Worm (Caenorhabditis elegans) whole organism, L4 larva: ENCODE measurements around the gene myo-6.

Experiments used
- D1046.2 ChIP-seq: fragments of 200-800 bp; sonication (Bioruptor generic); IDR thresholded peaks from 2 replicates; pipeline ENCODE4 v1.3.6; 2022; ENCODE audit warnings: missing genetic modification characterization, missing compliant biosample characterization
- F37D6.2 ChIP-seq: sonication (generic microtip); optimal IDR thresholded peaks from 2 replicates; lab custom pipeline; 2016; ENCODE audit warnings: mild to moderate bottlenecking, missing genetic modification characterization, missing compliant biosample characterization
- F44E2.7 ChIP-seq: fragments of 200-800 bp; sonication (Bioruptor generic); IDR thresholded peaks from 2 replicates; pipeline ENCODE4 v2.1.2; 2022; ENCODE audit warnings: missing genetic modification characterization, missing compliant biosample characterization
- F49E8.2 ChIP-seq: sonication (generic microtip); optimal IDR thresholded peaks from 2 replicates; lab custom pipeline; 2016; ENCODE audit warnings: missing compliant biosample characterization, mild to moderate bottlenecking, missing genetic modification characterization, borderline replicate concordance
- T26A8.4 ChIP-seq: fragments of 200-800 bp; sonication (Bioruptor generic); IDR thresholded peaks from 2 replicates; pipeline ENCODE4 v1.3.6; 2022; ENCODE audit warnings: missing genetic modification characterization, missing compliant biosample characterization
- Y105C5A.15 ChIP-seq: fragments of 200-800 bp; sonication (Bioruptor generic); IDR thresholded peaks from 2 replicates; pipeline ENCODE4 v1.3.6; 2022; ENCODE audit warnings: missing genetic modification characterization, missing compliant biosample characterization
- Y5F2A.4 ChIP-seq: fragments of 200-800 bp; sonication (Bioruptor generic); optimal IDR thresholded peaks from 2 replicates; lab custom pipeline; 2018; ENCODE audit warnings: mild to moderate bottlenecking, missing genetic modification characterization, missing compliant biosample characterization
- Y75B8A.6 ChIP-seq: fragments of 200-800 bp; sonication (Bioruptor generic); IDR thresholded peaks from 2 replicates; pipeline ENCODE4 v1.3.6; 2022; ENCODE audit warnings: missing genetic modification reagents, missing genetic modification characterization, missing compliant biosample characterization
- ZK337.2 ChIP-seq: fragments of 200-800 bp; sonication (Bioruptor generic); IDR thresholded peaks from 2 replicates; pipeline ENCODE4 v1.3.6; 2022; ENCODE audit warnings: missing genetic modification reagents, missing genetic modification characterization, missing compliant biosample characterization
- ceh-62 ChIP-seq: sonication (generic microtip); optimal IDR thresholded peaks from 2 replicates; lab custom pipeline; 2017; ENCODE audit warnings: missing biosample characterization, missing genetic modification characterization
- ces-1 ChIP-seq: fragments of 150-350 bp; sonication (generic microtip); optimal IDR thresholded peaks from 4 replicates; lab custom pipeline; 2014; ENCODE audit warnings: missing biosample characterization, missing genetic modification reagents, missing genetic modification characterization
- ctbp-1 ChIP-seq: fragments of 200-800 bp; sonication (Bioruptor generic); IDR thresholded peaks from 2 replicates; pipeline ENCODE4 v1.3.6; 2022; ENCODE audit warnings: missing genetic modification reagents, missing genetic modification characterization, missing compliant biosample characterization
- daf-16 ChIP-seq, 3 experiments: sonication (generic microtip); optimal IDR thresholded peaks; 2 replicates each; lab custom pipeline; 2016 to 2017; ENCODE audit warnings: missing genetic modification characterization in 3 of 3, missing genetic modification reagents in 3 of 3, mild to moderate bottlenecking in 2 of 3, missing compliant biosample characterization in 2 of 3, missing biosample characterization in 1 of 3, moderate library complexity in 1 of 3
- daf-19 ChIP-seq: fragments of 200-800 bp; sonication (Bioruptor generic); conservative IDR thresholded peaks from 2 replicates; pipeline ENCODE4 v1.3.6; 2022; ENCODE audit warnings: missing genetic modification characterization, missing compliant biosample characterization
- daf-8 ChIP-seq: fragments of 200-800 bp; sonication (Bioruptor generic); IDR thresholded peaks from 2 replicates; pipeline ENCODE4 v1.3.6; 2022; ENCODE audit warnings: missing genetic modification characterization, missing compliant biosample characterization
- dmd-6 ChIP-seq: fragments of 200-800 bp; sonication (Bioruptor generic); IDR thresholded peaks from 2 replicates; pipeline ENCODE4 v1.3.6; 2022; ENCODE audit warnings: missing genetic modification reagents, missing genetic modification characterization, missing compliant biosample characterization
- dve-1 ChIP-seq: sonication (generic microtip); optimal IDR thresholded peaks from 2 replicates; lab custom pipeline; 2017; ENCODE audit warnings: antibody characterized with exemption, mild to moderate bottlenecking, missing genetic modification characterization, missing compliant biosample characterization; ENCODE audit not compliant: insufficient read depth
- fos-1 ChIP-seq: fragments of 150-350 bp; optimal IDR thresholded peaks from 2 replicates; lab custom pipeline; 2014; ENCODE audit warnings: missing biosample characterization, missing genetic modification characterization
- gei-8 ChIP-seq: fragments of 200-800 bp; sonication (Bioruptor generic); optimal IDR thresholded peaks from 2 replicates; lab custom pipeline; 2018; ENCODE audit warnings: mild to moderate bottlenecking, missing genetic modification characterization, missing compliant biosample characterization
- hlh-11 ChIP-seq: fragments of 200-800 bp; sonication (Bioruptor generic); optimal IDR thresholded peaks from 2 replicates; lab custom pipeline; 2018; ENCODE audit warnings: mild to moderate bottlenecking, missing genetic modification characterization, missing compliant biosample characterization
- jun-1 ChIP-seq: fragments of 150-350 bp; optimal IDR thresholded peaks from 2 replicates; lab custom pipeline; 2014; ENCODE audit warnings: missing biosample characterization, missing genetic modification reagents, missing genetic modification characterization
- lin-1 ChIP-seq: fragments of 200-800 bp; sonication (Bioruptor generic); IDR thresholded peaks from 2 replicates; pipeline ENCODE4 v1.3.6; 2022; ENCODE audit warnings: missing genetic modification reagents, missing genetic modification characterization, missing compliant biosample characterization
- lin-15B ChIP-seq: fragments of 150-350 bp; sonication (generic microtip); optimal IDR thresholded peaks from 3 replicates; lab custom pipeline; 2014; ENCODE audit warnings: missing biosample characterization, missing genetic modification characterization
- lin-38 ChIP-seq: fragments of 200-800 bp; sonication (Bioruptor generic); IDR thresholded peaks from 2 replicates; pipeline ENCODE4 v1.3.6; 2022; ENCODE audit warnings: missing genetic modification reagents, missing genetic modification characterization, missing compliant biosample characterization
- lsy-2 ChIP-seq, 2 experiments: fragments of 150-350 bp in 1 of 2; sonication (generic microtip) in 1 of 2; optimal IDR thresholded peaks; 2 replicates each; lab custom pipeline; 2014 to 2017; ENCODE audit warnings: missing biosample characterization in 2 of 2, missing genetic modification characterization in 2 of 2
- madf-5 ChIP-seq, 2 experiments: fragments of 200-800 bp; sonication (Bioruptor generic); IDR thresholded peaks; 2 replicates each; pipeline ENCODE4 v1.3.6; 2022; ENCODE audit warnings: missing compliant biosample characterization in 2 of 2, missing genetic modification characterization in 2 of 2
- madf-9 ChIP-seq: fragments of 200-800 bp; sonication (Bioruptor generic); conservative IDR thresholded peaks from 2 replicates; pipeline ENCODE4 v1.3.6; 2022; ENCODE audit warnings: missing genetic modification reagents, missing genetic modification characterization, missing compliant biosample characterization
- mdl-1 ChIP-seq, 2 experiments: fragments of 150-350 bp in 1 of 2; sonication (generic microtip) in 1 of 2; optimal IDR thresholded peaks; 2 replicates each; lab custom pipeline; 2014 to 2017; ENCODE audit warnings: missing biosample characterization in 2 of 2, missing genetic modification characterization in 2 of 2
- mxl-2 ChIP-seq: fragments of 200-800 bp; sonication (Bioruptor generic); conservative IDR thresholded peaks from 2 replicates; pipeline ENCODE4 v1.3.6; 2022; ENCODE audit warnings: missing genetic modification reagents, missing genetic modification characterization, missing compliant biosample characterization
- nhr-102 ChIP-seq: sonication (generic microtip); optimal IDR thresholded peaks from 2 replicates; lab custom pipeline; 2016; ENCODE audit warnings: mild to moderate bottlenecking, missing genetic modification characterization, moderate library complexity, missing compliant biosample characterization
- nhr-237 ChIP-seq: sonication (generic microtip); optimal IDR thresholded peaks from 2 replicates; lab custom pipeline; 2017; ENCODE audit warnings: missing biosample characterization, missing genetic modification characterization
- nhr-42 ChIP-seq: fragments of 200-800 bp; sonication (Bioruptor generic); IDR thresholded peaks from 2 replicates; pipeline ENCODE4 v1.3.6; 2022; ENCODE audit warnings: missing genetic modification characterization, missing compliant biosample characterization
- nhr-76 ChIP-seq: fragments of 150-350 bp; optimal IDR thresholded peaks from 2 replicates; lab custom pipeline; 2014; ENCODE audit warnings: missing biosample characterization, missing genetic modification characterization
- pha-4 ChIP-seq, 2 experiments: fragments of 150-350 bp in 1 of 2; fragments of 200-800 bp in 1 of 2; sonication (Bioruptor generic) in 1 of 2; IDR thresholded peaks in 1 of 2; optimal IDR thresholded peaks in 1 of 2; 2 replicates each; pipeline versions ENCODE4 v1.3.6 to Lab custom; 2014 to 2022; ENCODE audit warnings: missing genetic modification characterization in 2 of 2, missing genetic modification reagents in 2 of 2, missing biosample characterization in 1 of 2, missing compliant biosample characterization in 1 of 2
- php-3 ChIP-seq: fragments of 200-800 bp; sonication (Bioruptor generic); IDR thresholded peaks from 2 replicates; pipeline ENCODE4 v1.3.6; 2022; ENCODE audit warnings: missing genetic modification reagents, missing genetic modification characterization, missing compliant biosample characterization
- sdz-12 ChIP-seq: fragments of 200-800 bp; sonication (Bioruptor generic); optimal IDR thresholded peaks from 2 replicates; lab custom pipeline; 2018; ENCODE audit warnings: mild to moderate bottlenecking, missing genetic modification characterization, missing compliant biosample characterization
- snpc-1.2 ChIP-seq: fragments of 200-800 bp; sonication (Bioruptor generic); IDR thresholded peaks from 2 replicates; pipeline ENCODE4 v1.3.6; 2022; ENCODE audit warnings: missing genetic modification reagents, missing genetic modification characterization, missing compliant biosample characterization
- snpc-4 ChIP-seq: fragments of 150-350 bp; optimal IDR thresholded peaks from 2 replicates; lab custom pipeline; 2014; ENCODE audit warnings: missing biosample characterization, missing genetic modification characterization
- spr-1 ChIP-seq: sonication (generic microtip); optimal IDR thresholded peaks from 2 replicates; lab custom pipeline; 2016; ENCODE audit warnings: mild to moderate bottlenecking, missing genetic modification characterization, missing compliant biosample characterization
- unc-130 ChIP-seq: sonication (generic microtip); optimal IDR thresholded peaks from 2 replicates; lab custom pipeline; 2016; ENCODE audit warnings: missing genetic modification reagents, missing genetic modification characterization, missing compliant biosample characterization
- unc-62 ChIP-seq, 3 experiments: fragments of 150-350 bp in 1 of 3; sonication (generic microtip); optimal IDR thresholded peaks in 2 of 3; peaks in 1 of 3; 1 replicate in 1 of 3; 2 replicates in 2 of 3; lab custom pipeline; 2014 to 2017; ENCODE audit warnings: missing biosample characterization in 3 of 3, missing genetic modification characterization in 3 of 3, missing genetic modification reagents in 3 of 3, missing genotype in 1 of 3
- vab-7 ChIP-seq: fragments of 200-800 bp; sonication (Bioruptor generic); IDR thresholded peaks from 2 replicates; pipeline ENCODE4 v1.3.6; 2022; ENCODE audit warnings: missing genetic modification reagents, missing genetic modification characterization, missing compliant biosample characterization
- zag-1 ChIP-seq: fragments of 150-350 bp; optimal IDR thresholded peaks from 2 replicates; lab custom pipeline; 2014; ENCODE audit warnings: missing biosample characterization, missing genetic modification characterization
- zfp-2 ChIP-seq: sonication (generic microtip); optimal IDR thresholded peaks from 2 replicates; lab custom pipeline; 2016; ENCODE audit warnings: mild to moderate bottlenecking, missing genetic modification characterization, missing compliant biosample characterization
- zfp-3 ChIP-seq: fragments of 200-800 bp; sonication (Bioruptor generic); conservative IDR thresholded peaks from 2 replicates; pipeline ENCODE4 v1.3.6; 2022; ENCODE audit warnings: missing genetic modification reagents, missing genetic modification characterization, missing compliant biosample characterization
- zip-11 ChIP-seq: fragments of 200-800 bp; sonication (Bioruptor generic); IDR thresholded peaks from 2 replicates; pipeline ENCODE4 v1.3.6; 2022; ENCODE audit warnings: missing genetic modification characterization, missing compliant biosample characterization

Gene myo-6

DNA sequence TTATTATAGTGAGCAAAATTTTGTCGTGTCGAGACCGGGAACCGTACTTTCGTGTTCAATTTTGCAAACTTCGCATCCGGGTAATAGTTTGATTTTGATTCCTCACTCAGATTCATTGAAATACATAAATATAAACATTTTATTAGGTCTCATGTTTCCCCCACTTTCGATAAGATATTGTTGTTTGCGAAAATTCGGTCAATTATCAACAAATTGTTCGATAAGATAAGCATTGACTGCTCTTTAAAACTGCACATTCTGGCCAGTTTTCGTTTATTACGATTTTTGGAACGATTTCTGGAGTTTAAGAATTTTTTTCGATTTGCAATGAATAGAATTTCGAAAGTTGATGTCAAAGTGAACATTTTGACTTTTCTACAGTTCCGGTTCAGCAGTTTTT is 21.0 kb upstream of the myo-6 start (continued):
- TF ChIP-seq unc-130 (no peak), zfp-3 (GFP tag; lab: Robert Waterston, UW) (no peak), dve-1 (tag; lab: Kevin White, UChicago) (peak; percentile 47), daf-8 (no peak), ces-1 (GFP tag; lab: Kevin White, UChicago) (no peak), spr-1 (tag; lab: Kevin White, UChicago) (no peak), sdz-12 (GFP tag; lab: Kevin White, UChicago) (no peak), php-3 (GFP tag; lab: Robert Waterston, UW) (peak; percentile 66; the same call in 1 of the 2 replicates), daf-16 (GFP tag; optimal IDR thresholded peaks at IDR 0.05; lab: Kevin White, UChicago) (no peak), daf-16 (tag; optimal IDR thresholded peaks at IDR 0.05; lab: Kevin White, UChicago) (peak; percentile 89)

ce11 chrIII:13389078-13389477 is 20.5 kb upstream of the myo-6 start, which contains the start of gene T03F6.3:
Gene T03F6.3, plus strand, starts transcription at chrIII:13389395.
- no peak for TF ChIP-seq Y105C5A.15
- no peak for TF ChIP-seq fos-1 (tag; lab: Kevin White, UChicago)
- TF ChIP-seq snpc-1.2 (GFP tag; lab: Robert Waterston, UW): no peak
- TF ChIP-seq nhr-76 (tag; lab: Kevin White, UChicago): no peak
- no peak for TF ChIP-seq php-3 (GFP tag; lab: Robert Waterston, UW)
- TF ChIP-seq lin-15B: no peak
- no peak for TF ChIP-seq zip-11 (GFP tag; lab: Robert Waterston, UW)
- TF ChIP-seq unc-62 (GFP tag; optimal IDR thresholded peaks at IDR 0.05 in 1 of 2; lab: Kevin White, UChicago): no peak
- TF ChIP-seq unc-62 (tag; optimal IDR thresholded peaks at IDR 0.05; lab: Kevin White, UChicago): no peak
- TF ChIP-seq mxl-2 (GFP tag; lab: Robert Waterston, UW): no peak
- no peak for TF ChIP-seq snpc-4
- TF ChIP-seq gei-8 (GFP tag; lab: Kevin White, UChicago): no peak
- TF ChIP-seq lin-1: no peak
- no peak for TF ChIP-seq madf-5 (GFP tag; IDR thresholded peaks at IDR 0.05; lab: Robert Waterston, UW)
- no peak for TF ChIP-seq Y75B8A.6 (GFP tag; lab: Robert Waterston, UW)
- no peak for TF ChIP-seq vab-7
- no peak for TF ChIP-seq zfp-3 (GFP tag; lab: Robert Waterston, UW)
- no peak for TF ChIP-seq nhr-102 (tag; lab: Kevin White, UChicago)
- TF ChIP-seq daf-16 (GFP tag; optimal IDR thresholded peaks at IDR 0.05; lab: Kevin White, UChicago): no peak
- no peak for TF ChIP-seq daf-16 (tag; optimal IDR thresholded peaks at IDR 0.05; lab: Kevin White, UChicago)
- no peak for TF ChIP-seq ceh-62 (tag; lab: Kevin White, UChicago)
- no peak for TF ChIP-seq mdl-1 (tag; optimal IDR thresholded peaks at IDR 0.05; lab: Kevin White, UChicago)

- no peak for TF ChIP-seq ces-1 (GFP tag; lab: Kevin White, UChicago)
- no peak for TF ChIP-seq Y5F2A.4 (GFP tag; lab: Kevin White, UChicago)
- no peak for TF ChIP-seq D1046.2 (GFP tag; lab: Robert Waterston, UW)
- no peak for TF ChIP-seq F44E2.7
- no peak for TF ChIP-seq hlh-11
- TF ChIP-seq zfp-2 (tag; lab: Kevin White, UChicago): no peak
- TF ChIP-seq ZK337.2: no peak
- no peak for TF ChIP-seq F37D6.2
- TF ChIP-seq lin-38 (GFP tag; lab: Robert Waterston, UW): no peak
- no peak for TF ChIP-seq zag-1
These were observed 18.8 kb upstream of the myo-6 start for ce11 chrIII:13390789-13391188.

DNA sequence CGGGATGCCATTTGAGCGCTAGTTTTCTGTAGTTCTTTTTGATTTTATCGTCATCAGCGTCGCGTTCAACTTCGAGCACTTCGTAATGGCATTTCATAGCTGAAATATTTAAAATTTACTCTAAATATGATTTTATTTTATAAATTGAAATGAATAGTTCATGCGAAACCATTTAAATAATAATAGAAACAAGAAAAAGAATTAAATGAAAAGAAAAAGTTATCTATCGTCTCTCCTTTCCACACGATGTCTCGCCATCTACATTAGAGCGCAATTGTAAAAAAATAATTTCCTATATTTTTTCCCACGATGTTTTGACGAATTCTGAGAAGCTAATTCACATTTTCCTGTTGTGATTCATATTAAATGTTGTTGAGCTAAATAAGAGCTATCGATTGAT is 16.4 kb upstream of the myo-6 start, which contains the start of gene dnj-17:
TSS of gene dnj-17 (minus strand) at position 101 of the 400 bp plus-strand sequence.
- TF ChIP-seq T26A8.4 (GFP tag; lab: Robert Waterston, UW) (no peak), F49E8.2 (tag; lab: Kevin White, UChicago) (no peak), fos-1 (tag; lab: Kevin White, UChicago) (no peak), dve-1 (tag; lab: Kevin White, UChicago) (no peak), ctbp-1 (no peak), nhr-237 (tag; lab: Kevin White, UChicago) (no peak), unc-130 (no peak), dmd-6 (GFP tag; lab: Robert Waterston, UW) (no peak), daf-19 (GFP tag; lab: Robert Waterston, UW) (no peak), pha-4 (GFP tag; IDR thresholded peaks at IDR 0.05; lab: Robert Waterston, UW) (no peak), pha-4 (tag; optimal IDR thresholded peaks at IDR 0.05; lab: Kevin White, UChicago) (no peak), madf-9 (GFP tag; lab: Robert Waterston, UW) (no peak), zip-11 (GFP tag; lab: Robert Waterston, UW) (no peak), jun-1 (no peak), lsy-2 (tag; optimal IDR thresholded peaks at IDR 0.05; lab: Kevin White, UChicago) (no peak), nhr-42 (no peak)
